Worm (Caenorhabditis elegans): ENCODE measurements around the gene swsn-7.

The swsn-7 gene

ce11 chrII:8071801-8072544 is 44.4 kb upstream of the swsn-7 start:
- TF ChIP-seq M03D4.4 (tag; optimal IDR thresholded peaks at IDR 0.05): no peak
- peak; percentile 50 for TF ChIP-seq hlh-1 (tag; optimal IDR thresholded peaks at IDR 0.05)
- TF ChIP-seq unc-120 (tag; optimal IDR thresholded peaks at IDR 0.05; ENCODE audit: poor library complexity, severe bottlenecking): peak; percentile 60
- peak; percentile 31 for TF ChIP-seq ces-1 (GFP tag; optimal IDR thresholded peaks at IDR 0.05)
- peak; percentile 84 for TF ChIP-seq unc-62 (GFP tag; optimal IDR thresholded peaks at IDR 0.05)

- TF ChIP-seq mep-1 (tag; optimal IDR thresholded peaks at IDR 0.05): no peak
- TF ChIP-seq unc-120 (tag; optimal IDR thresholded peaks at IDR 0.05; ENCODE audit: poor library complexity, severe bottlenecking): no peak
- TF ChIP-seq unc-39 (tag; optimal IDR thresholded peaks at IDR 0.05): no peak
- TF ChIP-seq sptf-1 (tag; optimal IDR thresholded peaks at IDR 0.05): no peak
- no peak for TF ChIP-seq lin-13 (tag; optimal IDR thresholded peaks at IDR 0.05)
- TF ChIP-seq elt-3 (tag; optimal IDR thresholded peaks at IDR 0.05): no peak
- no peak for TF ChIP-seq nhr-237 (tag; optimal IDR thresholded peaks at IDR 0.05)
- no peak for TF ChIP-seq blmp-1 (tag; optimal IDR thresholded peaks at IDR 0.05)
- no peak for TF ChIP-seq cnd-1 (tag; optimal IDR thresholded peaks at IDR 0.05)
- TF ChIP-seq nhr-2 (tag; optimal IDR thresholded peaks at IDR 0.05): no peak
- TF ChIP-seq mls-2 (tag; optimal IDR thresholded peaks at IDR 0.05): no peak
- TF ChIP-seq ztf-11 (tag; optimal IDR thresholded peaks at IDR 0.05): no peak
- no peak for TF ChIP-seq unc-62 (GFP tag; optimal IDR thresholded peaks at IDR 0.05)
- no peak for TF ChIP-seq mab-5 (tag; optimal IDR thresholded peaks at IDR 0.05)
These were observed 43.6 kb upstream of the swsn-7 start for ce11 chrII:8071012-8071625.

ce11 chrII:8065985-8066384 is 38.4 kb upstream of the swsn-7 start, which contains the start of gene pdha-1:
Gene pdha-1 (plus strand): TSS chrII:8066285.
- TF ChIP-seq cnd-1 (tag; optimal IDR thresholded peaks at IDR 0.05) (no peak), mab-5 (tag; optimal IDR thresholded peaks at IDR 0.05) (no peak), snpc-4 (tag; optimal IDR thresholded peaks at IDR 0.05) (no peak), mep-1 (tag; optimal IDR thresholded peaks at IDR 0.05) (no peak), nhr-76 (tag; optimal IDR thresholded peaks at IDR 0.05) (no peak), ceh-43 (GFP tag; optimal IDR thresholded peaks at IDR 0.05) (no peak), unc-39 (tag; optimal IDR thresholded peaks at IDR 0.05) (no peak), flh-1 (GFP tag; optimal IDR thresholded peaks at IDR 0.05) (no peak), sptf-1 (tag; optimal IDR thresholded peaks at IDR 0.05) (no peak), tbx-8 (GFP tag; optimal IDR thresholded peaks at IDR 0.05) (no peak), drap-1 (GFP tag; optimal IDR thresholded peaks at IDR 0.05) (no peak), sem-2 (GFP tag; optimal IDR thresholded peaks at IDR 0.05) (no peak), unc-120 (tag; optimal IDR thresholded peaks at IDR 0.05; ENCODE audit: poor library complexity, severe bottlenecking) (no peak), M03D4.4 (tag; optimal IDR thresholded peaks at IDR 0.05) (no peak), mls-2 (tag; optimal IDR thresholded peaks at IDR 0.05) (no peak), ztf-11 (tag; optimal IDR thresholded peaks at IDR 0.05) (no peak), elt-1 (tag; optimal IDR thresholded peaks at IDR 0.05; ENCODE audit: borderline replicate concordance, insufficient read depth) (no peak), nhr-28 (tag; optimal IDR thresholded peaks at IDR 0.05) (no peak), ceh-83 (GFP tag; optimal IDR thresholded peaks at IDR 0.05) (no peak), unc-62 (GFP tag; optimal IDR thresholded peaks at IDR 0.05) (no peak)

ce11 chrII:8062334-8062791 is 34.8 kb upstream of the swsn-7 start, which contains the start of gene ufd-2:
Gene ufd-2 (plus strand): TSS chrII:8062741.
- peak; percentile 25 for TF ChIP-seq cnd-1 (tag; optimal IDR thresholded peaks at IDR 0.05)
- TF ChIP-seq ceh-39 (tag; optimal IDR thresholded peaks at IDR 0.05): peak; percentile 43
- no peak for TF ChIP-seq sptf-1 (tag; optimal IDR thresholded peaks at IDR 0.05)
- TF ChIP-seq lin-13 (tag; optimal IDR thresholded peaks at IDR 0.05): peak; percentile 76
- no peak for TF ChIP-seq unc-62 (GFP tag; optimal IDR thresholded peaks at IDR 0.05)
- TF ChIP-seq nhr-76 (tag; optimal IDR thresholded peaks at IDR 0.05): no peak
- peak; percentile 76 for TF ChIP-seq mep-1 (tag; optimal IDR thresholded peaks at IDR 0.05)
- TF ChIP-seq nhr-2 (tag; optimal IDR thresholded peaks at IDR 0.05): no peak
- no peak for TF ChIP-seq zip-8 (tag; optimal IDR thresholded peaks at IDR 0.05)
- TF ChIP-seq tbx-8 (GFP tag; optimal IDR thresholded peaks at IDR 0.05): no peak
- TF ChIP-seq bed-3 (GFP tag; optimal IDR thresholded peaks at IDR 0.05): no peak
- TF ChIP-seq ceh-83 (GFP tag; optimal IDR thresholded peaks at IDR 0.05): no peak
- peak; percentile 63 for TF ChIP-seq lsy-2 (tag; optimal IDR thresholded peaks at IDR 0.05)
- TF ChIP-seq drap-1 (GFP tag; optimal IDR thresholded peaks at IDR 0.05): peak; percentile 41
- peak; percentile 59 for TF ChIP-seq ces-1 (GFP tag; optimal IDR thresholded peaks at IDR 0.05)
- peak; percentile 48 for TF ChIP-seq nhr-237 (tag; optimal IDR thresholded peaks at IDR 0.05)
- TF ChIP-seq blmp-1 (tag; optimal IDR thresholded peaks at IDR 0.05): no peak
- TF ChIP-seq hlh-1 (tag; optimal IDR thresholded peaks at IDR 0.05): peak; percentile 41
- TF ChIP-seq nhr-12 (tag; optimal IDR thresholded peaks at IDR 0.05): no peak
- no peak for TF ChIP-seq mls-2 (tag; optimal IDR thresholded peaks at IDR 0.05)
- no peak for TF ChIP-seq M03D4.4 (tag; optimal IDR thresholded peaks at IDR 0.05)
- TF ChIP-seq pha-4 (tag; optimal IDR thresholded peaks at IDR 0.05): peak; percentile 73
- TF ChIP-seq mab-5 (tag; optimal IDR thresholded peaks at IDR 0.05): no peak
- no peak for TF ChIP-seq elt-3 (tag; optimal IDR thresholded peaks at IDR 0.05)

Data from whole organism, mixed stage, embryonic.